Worm (Caenorhabditis elegans): ENCODE data around the gene decr-1.3.
A peak's percentile ranks its signal among the peaks of the same experiment; 100 is the strongest.

Gene decr-1.3

DNA sequence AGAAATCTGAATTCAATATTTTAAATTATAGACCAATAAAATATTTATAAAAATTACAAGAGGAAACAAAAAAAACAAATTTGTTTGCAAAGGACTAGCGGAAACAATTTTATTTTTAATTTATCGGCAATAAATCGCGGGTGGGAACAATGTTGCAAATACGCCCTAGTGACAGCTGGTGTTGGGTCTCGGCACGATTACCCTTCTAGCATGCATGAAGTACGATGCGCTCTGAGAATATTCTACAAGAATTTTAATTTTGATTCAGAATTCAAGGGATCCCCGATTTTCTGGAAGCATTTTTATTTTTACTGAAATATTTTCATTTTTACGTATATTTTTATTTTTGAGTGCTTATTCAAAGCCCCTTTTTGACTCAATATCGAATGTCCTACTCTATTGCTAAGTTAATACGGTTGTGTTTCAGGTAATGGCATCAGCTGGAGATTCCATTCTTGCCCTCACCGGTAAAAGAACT, 11.7 kb upstream of the decr-1.3 start, which contains the start of the genes mig-5 and cct-1 (continued):
- no peak for TF ChIP-seq ceh-82 (tag; optimal IDR thresholded peaks at IDR 0.05)
- peak; percentile 53; the same call in 1 of the 2 replicates for TF ChIP-seq ceh-44 (GFP tag; IDR thresholded peaks at IDR 0.05)
- peak in 1 of 2 experiments; percentile 67 for TF ChIP-seq hif-1 (tag; optimal IDR thresholded peaks at IDR 0.05)

DNA sequence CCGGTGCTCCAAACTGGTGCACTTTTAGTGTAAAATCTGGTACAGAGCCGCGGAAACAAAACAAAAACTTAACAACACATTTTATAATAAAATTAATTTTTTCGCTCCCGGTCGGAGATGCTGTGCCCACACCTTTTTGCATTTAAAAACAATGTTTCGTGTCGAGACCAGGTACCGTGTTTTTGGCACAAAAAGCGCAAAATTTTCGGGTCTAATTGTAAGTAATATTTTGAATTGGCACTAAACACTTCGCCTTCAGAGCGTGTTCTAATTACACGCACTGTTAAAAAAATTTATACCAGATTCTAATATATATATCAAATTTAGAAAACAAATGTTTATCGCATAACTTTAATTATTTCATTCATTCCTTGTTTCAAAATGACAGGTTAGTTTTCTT, 8.1 kb upstream of the decr-1.3 start, which contains the start of gene dylt-3:
TSS of gene dylt-3 (plus strand) at position 301 of the 400 bp plus-strand sequence.
- TF ChIP-seq set-16 (GFP tag; IDR thresholded peaks at IDR 0.05): no peak

DNA sequence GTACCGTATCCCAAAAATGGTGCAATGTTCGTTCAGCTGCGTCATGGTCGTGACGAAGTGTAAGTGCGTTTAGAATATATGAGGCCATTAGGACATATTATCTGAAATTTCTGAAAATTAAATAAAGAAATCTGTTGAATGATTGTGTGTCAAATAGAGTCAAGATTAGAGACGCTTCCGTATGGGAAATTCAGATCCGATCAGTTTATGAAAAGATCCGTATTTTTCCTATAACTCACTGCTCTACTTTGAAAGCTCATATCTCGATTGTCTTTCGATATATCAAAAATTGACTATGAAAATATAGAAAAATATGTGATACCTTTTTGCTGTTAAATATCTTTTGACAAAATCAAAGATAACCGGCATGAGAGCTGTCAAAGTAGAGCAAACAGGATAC, 6.9 kb upstream of the decr-1.3 start, which contains the start of gene T05C12.4:
TSS of gene T05C12.4 (minus strand) at position 101 of the 400 bp plus-strand sequence.
- TF ChIP-seq tra-1 (GFP tag; IDR thresholded peaks at IDR 0.05) (no peak), ceh-32 (tag; optimal IDR thresholded peaks at IDR 0.05; ENCODE audit: poor library complexity) (no peak), lin-13 (GFP tag; optimal IDR thresholded peaks at IDR 0.05) (no peak), sdz-12 (GFP tag; optimal IDR thresholded peaks at IDR 0.05) (no peak), egl-27 (tag; optimal IDR thresholded peaks at IDR 0.05) (no peak), unc-39 (tag; optimal IDR thresholded peaks at IDR 0.05) (no peak), zip-11 (GFP tag; IDR thresholded peaks at IDR 0.05) (no peak), dmd-9 (GFP tag; IDR thresholded peaks at IDR 0.05) (no peak)

DNA sequence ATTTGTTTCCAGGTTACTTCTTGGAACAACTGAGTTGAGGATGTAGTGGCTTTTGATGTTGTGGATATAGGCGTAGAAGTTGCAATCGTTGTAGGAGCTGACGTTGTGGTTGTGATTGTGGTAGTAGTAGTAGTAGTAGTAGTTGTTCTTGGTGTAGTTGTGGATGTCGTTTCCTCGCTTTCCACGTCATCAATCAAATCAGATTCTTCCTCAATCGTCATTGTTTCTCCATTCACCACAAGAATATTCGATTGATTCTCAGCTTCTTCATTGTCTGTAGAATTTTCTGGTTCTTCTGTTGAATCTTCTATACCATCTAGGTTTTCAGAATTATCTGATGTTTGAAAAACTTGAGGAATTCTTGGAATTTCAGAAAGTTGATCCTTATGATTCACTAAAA, 5.3 kb upstream of the decr-1.3 start:
- no peak for TF ChIP-seq nhr-48 (tag; optimal IDR thresholded peaks at IDR 0.05)
- TF ChIP-seq unc-62 (GFP tag; optimal IDR thresholded peaks at IDR 0.05 in 1 of 2): peak in 1 of 2 experiments; percentile 91
- TF ChIP-seq unc-62 (tag; optimal IDR thresholded peaks at IDR 0.05): no peak

DNA sequence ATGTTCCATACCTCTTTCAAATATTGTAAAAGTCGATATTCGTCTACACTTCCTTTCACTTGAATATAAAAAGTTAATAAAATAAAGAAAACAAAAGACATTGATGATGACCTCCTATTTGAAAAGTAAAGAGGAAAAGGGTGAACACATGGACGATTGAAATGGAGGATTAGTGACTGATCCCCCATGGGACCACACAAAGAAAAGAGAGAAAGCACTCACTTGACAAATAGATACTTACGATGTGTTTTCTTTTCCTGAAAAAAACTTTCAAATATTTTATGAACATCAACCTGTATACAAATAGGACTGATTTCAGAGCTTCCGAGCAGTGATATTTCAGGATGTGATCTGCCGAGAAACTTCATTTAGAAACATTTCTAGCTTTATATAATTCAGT, 3.7 kb upstream of the decr-1.3 start, which contains the start of gene acr-14:
TSS of gene acr-14 (minus strand) at position 101 of the 400 bp plus-strand sequence.
- no peak for TF ChIP-seq Y75B8A.6 (GFP tag; IDR thresholded peaks at IDR 0.05)
- TF ChIP-seq ceh-44 (GFP tag; IDR thresholded peaks at IDR 0.05): no peak

DNA sequence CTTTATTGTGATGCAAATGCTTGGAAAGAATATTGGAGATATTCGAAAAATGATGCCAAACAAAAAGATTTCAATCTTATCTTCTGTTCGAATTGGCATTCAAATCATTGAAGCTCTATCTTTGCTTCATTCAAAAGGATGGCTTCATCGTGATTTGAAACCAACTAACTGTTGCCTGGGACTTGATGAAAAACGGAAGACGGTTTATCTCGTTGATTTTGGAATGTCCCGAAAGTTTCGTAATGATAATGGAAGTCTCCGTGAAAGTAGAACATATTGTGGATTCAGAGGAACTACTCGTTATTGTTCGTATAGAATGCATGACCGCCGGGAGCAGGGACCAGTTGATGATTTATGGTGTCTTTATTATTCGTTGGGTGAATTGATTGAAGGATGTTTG, 799 bp upstream of the decr-1.3 start:
- peak in 1 of 2 experiments; percentile 91 for TF ChIP-seq unc-62 (GFP tag; optimal IDR thresholded peaks at IDR 0.05 in 1 of 2)
- TF ChIP-seq unc-62 (tag; optimal IDR thresholded peaks at IDR 0.05): no peak
- TF ChIP-seq skn-1 (tag; optimal IDR thresholded peaks at IDR 0.05): no peak

DNA sequence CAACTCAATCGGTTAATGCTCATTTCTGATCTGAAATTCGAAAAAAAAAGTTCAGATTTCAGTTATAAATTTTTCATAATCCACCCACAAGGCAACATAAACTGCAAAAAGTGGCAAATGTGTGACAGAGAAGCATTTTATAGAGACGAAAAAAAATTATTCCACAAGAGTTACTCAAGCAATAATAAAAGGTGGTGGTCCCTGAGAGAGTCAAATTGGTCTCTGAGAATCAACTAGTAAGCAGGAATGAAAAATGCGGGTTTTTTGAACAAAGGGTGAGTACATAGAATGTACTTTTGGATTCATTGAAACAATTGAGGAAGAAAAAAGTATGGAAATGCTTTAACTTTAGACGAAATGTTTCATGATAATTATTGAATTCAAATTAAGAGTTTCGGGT, 3.0 kb downstream of the decr-1.3 start, which contains the start of gene T05C12.11:
TSS of gene T05C12.11 (minus strand) at position 101 of the 400 bp plus-strand sequence.
- TF ChIP-seq Y5F2A.4 (GFP tag; optimal IDR thresholded peaks at IDR 0.05): no peak
- TF ChIP-seq dmd-6 (GFP tag; IDR thresholded peaks at IDR 0.05): no peak
- TF ChIP-seq attf-4 (tag; optimal IDR thresholded peaks at IDR 0.05): no peak
- no peak for TF ChIP-seq zag-1 (tag; optimal IDR thresholded peaks at IDR 0.05)
- TF ChIP-seq ZK337.2 (GFP tag; IDR thresholded peaks at IDR 0.05): no peak
- TF ChIP-seq daf-12 (tag; optimal IDR thresholded peaks at IDR 0.05): no peak
- no peak for TF ChIP-seq lin-39 (tag; optimal IDR thresholded peaks at IDR 0.05)
- no peak for TF ChIP-seq aha-1 (tag)
- TF ChIP-seq ama-1 (optimal IDR thresholded peaks at IDR 0.05): no peak
- no peak for TF ChIP-seq egl-43 (GFP tag; IDR thresholded peaks at IDR 0.05)
- no peak for TF ChIP-seq nhr-111 (GFP tag; optimal IDR thresholded peaks at IDR 0.05)
- no peak for TF ChIP-seq saeg-2 (GFP tag; IDR thresholded peaks at IDR 0.05)

Measured in whole organism, L4 larva.